Fruit fly (Drosophila melanogaster): ENCODE measurements around the gene Cka.

DNA sequence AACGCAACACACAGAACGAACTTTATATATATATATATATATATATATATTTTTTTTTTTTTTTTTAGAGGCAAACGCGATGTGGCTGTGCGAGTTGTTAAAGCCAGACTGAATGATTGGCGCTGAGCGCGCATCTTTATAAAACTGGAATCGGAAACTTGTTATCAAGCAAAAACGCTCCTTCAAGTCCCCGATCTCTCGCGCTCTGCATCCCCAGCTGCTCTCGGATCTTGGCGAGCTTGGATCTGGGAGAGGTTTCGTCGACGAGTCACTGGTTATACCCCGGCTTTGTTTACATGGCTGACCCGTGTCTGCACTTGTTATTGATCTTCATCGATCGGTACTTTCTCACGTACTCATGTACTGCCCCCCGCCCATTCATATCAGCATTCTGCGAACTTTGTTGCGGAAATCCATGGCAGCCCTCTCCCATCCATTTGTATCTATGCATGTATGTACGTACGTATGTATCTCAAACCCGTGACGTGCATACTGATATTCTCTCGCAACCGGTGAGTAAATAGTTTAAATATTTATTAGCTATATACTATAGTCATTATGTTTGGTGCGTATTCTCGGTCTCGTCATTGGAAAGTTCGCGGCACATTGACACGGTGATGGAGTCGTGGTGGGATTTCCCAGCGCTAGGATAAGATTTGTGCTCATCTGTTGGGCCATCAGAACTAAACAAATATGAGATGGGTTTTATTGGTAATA lies 23.2 kb upstream of the Cka start, which contains the start of gene Spn28Dc:
- TF ChIP-seq tj (GFP tag; optimal IDR thresholded peaks at IDR 0.05) (peak; percentile 6), ovo (GFP tag; optimal IDR thresholded peaks at IDR 0.05) (no peak), bab1 (GFP tag; optimal IDR thresholded peaks at IDR 0.05) (no peak), Clk (GFP tag; optimal IDR thresholded peaks at IDR 0.05) (no peak)
